Fruit fly (Drosophila melanogaster) whole organism, wandering third instar larva: Measurements from ENCODE around the gene Tom.
A peak's percentile ranks its signal among the peaks of the same experiment; 100 is the strongest.

Experiments
- Abd-B ChIP-seq: fragments of >200 bp; optimal IDR thresholded peaks from 2 replicates; lab custom pipeline; 2017; ENCODE audit warnings: missing biosample characterization, missing genetic modification characterization
- CG32264 ChIP-seq: fragments of 200-800 bp; sonication (Bioruptor generic); optimal IDR thresholded peaks from 2 replicates; lab custom pipeline; 2016; ENCODE audit warnings: missing biosample characterization, missing genetic modification characterization
- CG9705 ChIP-seq: fragments of 200-800 bp; sonication (Bioruptor generic); optimal IDR thresholded peaks from 2 replicates; lab custom pipeline; 2018; ENCODE audit warnings: missing biosample characterization, mild to moderate bottlenecking, missing genetic modification characterization
- CrebA ChIP-seq: fragments of 200-800 bp; sonication (Bioruptor generic); optimal IDR thresholded peaks from 2 replicates; lab custom pipeline; 2016; ENCODE audit warnings: missing biosample characterization, mild to moderate bottlenecking, missing genetic modification characterization, borderline replicate concordance
- Dfd ChIP-seq: fragments of >200 bp; optimal IDR thresholded peaks from 2 replicates; lab custom pipeline; 2017; ENCODE audit warnings: missing biosample characterization, missing genetic modification characterization
- Dif ChIP-seq: fragments of 200-275, 200-300 bp; sonication (Bioruptor generic); optimal IDR thresholded peaks from 2 replicates; lab custom pipeline; 2018; ENCODE audit warnings: missing biosample characterization, missing genetic modification characterization; ENCODE audit not compliant: partially characterized antibody
- GATAd ChIP-seq: sonication (Bioruptor generic); optimal IDR thresholded peaks from 2 replicates; lab custom pipeline; 2016; ENCODE audit warnings: missing biosample characterization, missing genetic modification characterization
- HLH106 ChIP-seq: fragments of 200-800 bp; optimal IDR thresholded peaks from 3 replicates; lab custom pipeline; 2019; ENCODE audit warnings: missing biosample characterization, mild to moderate bottlenecking, missing genetic modification characterization, moderate library complexity
- Hnf4 ChIP-seq: fragments of 200-800 bp; sonication (Bioruptor generic); optimal IDR thresholded peaks from 2 replicates; lab custom pipeline; 2016; ENCODE audit warnings: missing biosample characterization, mild to moderate bottlenecking, missing genetic modification characterization
- Hr83 ChIP-seq: fragments of 200-300 bp; sonication (Bioruptor generic); optimal IDR thresholded peaks from 2 replicates; lab custom pipeline; 2016; ENCODE audit warnings: missing biosample characterization, mild to moderate bottlenecking, missing genetic modification characterization, moderate library complexity; ENCODE audit not compliant: poor library complexity, severe bottlenecking
- Jra ChIP-seq: sonication (Bioruptor generic); optimal IDR thresholded peaks from 2 replicates; lab custom pipeline; 2016; ENCODE audit warnings: missing biosample characterization, missing genetic modification characterization
- Mio ChIP-seq: sonication (Bioruptor generic); optimal IDR thresholded peaks from 2 replicates; lab custom pipeline; 2016; ENCODE audit warnings: missing biosample characterization, missing genetic modification characterization
- Myc ChIP-seq: fragments of >200 bp; optimal IDR thresholded peaks from 2 replicates; lab custom pipeline; 2017
- N ChIP-seq: fragments of >200 bp; optimal IDR thresholded peaks from 2 replicates; lab custom pipeline; 2018; ENCODE audit warnings: missing biosample characterization, missing external identifiers, missing genetic modification characterization
- OdsH ChIP-seq: fragments of 200-800 bp; sonication (Bioruptor generic); optimal IDR thresholded peaks from 2 replicates; lab custom pipeline; 2016; ENCODE audit warnings: missing biosample characterization, mild to moderate bottlenecking, missing genetic modification characterization
- Rel ChIP-seq, 2 experiments: fragments of 200-800 bp; sonication (Bioruptor generic) in 1 of 2; optimal IDR thresholded peaks; 2 replicates in 1 of 2; 3 replicates in 1 of 2; lab custom pipeline; 2016 to 2019; ENCODE audit warnings: mild to moderate bottlenecking in 2 of 2, missing biosample characterization in 2 of 2, missing genetic modification characterization in 2 of 2, moderate library complexity in 1 of 2
- Sp1 ChIP-seq: fragments of 200-800 bp; sonication (Bioruptor generic); optimal IDR thresholded peaks from 3 replicates; lab custom pipeline; 2019; ENCODE audit warnings: missing biosample characterization, mild to moderate bottlenecking, missing genetic modification characterization, moderate library complexity
- Vsx2 ChIP-seq: fragments of 200-300, 225-300 bp; sonication (Bioruptor generic); optimal IDR thresholded peaks from 2 replicates; lab custom pipeline; 2018; ENCODE audit warnings: missing biosample characterization, missing genetic modification characterization; ENCODE audit not compliant: partially characterized antibody
- br ChIP-seq: fragments of 200-800 bp; sonication (Bioruptor generic); optimal IDR thresholded peaks from 2 replicates; lab custom pipeline; 2016; ENCODE audit warnings: missing biosample characterization, missing genetic modification characterization
- brk ChIP-seq: fragments of 200-800 bp; sonication (Bioruptor generic); optimal IDR thresholded peaks from 2 replicates; lab custom pipeline; 2016; ENCODE audit warnings: missing biosample characterization, mild to moderate bottlenecking, missing genetic modification characterization
- dl ChIP-seq, 2 experiments: fragments of 175-275, 200-275 bp in 1 of 2; fragments of 200-275 bp in 1 of 2; sonication (Bioruptor generic); optimal IDR thresholded peaks; lab custom pipeline; 2018; ENCODE audit warnings: mild to moderate bottlenecking in 2 of 2, missing biosample characterization in 2 of 2, missing genetic modification characterization in 2 of 2, moderate library complexity in 2 of 2; ENCODE audit not compliant: partially characterized antibody in 2 of 2, insufficient read depth in 1 of 2
- dmrt93B ChIP-seq: fragments of 200-800 bp; sonication (Bioruptor generic); optimal IDR thresholded peaks from 2 replicates; lab custom pipeline; 2018; ENCODE audit warnings: missing biosample characterization, mild to moderate bottlenecking, missing genetic modification characterization
- dsf ChIP-seq: sonication (Bioruptor generic); optimal IDR thresholded peaks from 2 replicates; lab custom pipeline; 2016; ENCODE audit warnings: missing biosample characterization, missing genetic modification characterization, borderline replicate concordance
- ey ChIP-seq: fragments of 200-800 bp; sonication (Bioruptor generic); optimal IDR thresholded peaks from 2 replicates; lab custom pipeline; 2016; ENCODE audit warnings: missing biosample characterization, missing genetic modification characterization
- foxo ChIP-seq, 2 experiments: fragments of 200-800 bp; sonication (Bioruptor generic); optimal IDR thresholded peaks; 2 replicates in 1 of 2; 3 replicates in 1 of 2; lab custom pipeline; 2016 to 2017; ENCODE audit warnings: missing biosample characterization in 2 of 2, missing genetic modification characterization in 2 of 2
- fru ChIP-seq: fragments of 200-800 bp; sonication (Bioruptor generic); optimal IDR thresholded peaks from 3 replicates; lab custom pipeline; 2016; ENCODE audit warnings: missing biosample characterization, mild to moderate bottlenecking, missing genetic modification characterization
- h ChIP-seq: fragments of 200-800 bp; sonication (Bioruptor generic); optimal IDR thresholded peaks from 3 replicates; lab custom pipeline; 2016; ENCODE audit warnings: missing biosample characterization, mild to moderate bottlenecking, missing genetic modification characterization
- jim ChIP-seq: fragments of 175-275, 200-325 bp; sonication (Bioruptor generic); optimal IDR thresholded peaks from 2 replicates; lab custom pipeline; 2016; ENCODE audit warnings: missing biosample characterization, mild to moderate bottlenecking, missing genetic modification characterization
- lola ChIP-seq: fragments of >200 bp; optimal IDR thresholded peaks from 2 replicates; lab custom pipeline; 2017; ENCODE audit warnings: missing biosample characterization, missing genetic modification characterization
- pan ChIP-seq: fragments of >200 bp; optimal IDR thresholded peaks from 2 replicates; lab custom pipeline; 2017
- psq ChIP-seq: fragments of 200-800 bp; sonication (Bioruptor generic); optimal IDR thresholded peaks from 3 replicates; lab custom pipeline; 2017; ENCODE audit warnings: missing biosample characterization, mild to moderate bottlenecking, missing genetic modification characterization, moderate library complexity
- rgr ChIP-seq: fragments of 200-800 bp; sonication (Bioruptor generic); optimal IDR thresholded peaks from 3 replicates; lab custom pipeline; 2016; ENCODE audit warnings: missing biosample characterization, mild to moderate bottlenecking, missing genetic modification characterization
- sage ChIP-seq: fragments of 200-800 bp; sonication (Bioruptor generic); optimal IDR thresholded peaks from 2 replicates; lab custom pipeline; 2016; ENCODE audit warnings: missing biosample characterization, mild to moderate bottlenecking, missing genetic modification characterization
- sv ChIP-seq: fragments of 200-800 bp; sonication (Bioruptor generic); optimal IDR thresholded peaks from 3 replicates; lab custom pipeline; 2016; ENCODE audit warnings: missing biosample characterization, missing genetic modification characterization
- woc ChIP-seq: sonication (Bioruptor generic); optimal IDR thresholded peaks from 2 replicates; lab custom pipeline; 2016; ENCODE audit warnings: missing biosample characterization, mild to moderate bottlenecking, missing genetic modification characterization

Tom gene

DNA sequence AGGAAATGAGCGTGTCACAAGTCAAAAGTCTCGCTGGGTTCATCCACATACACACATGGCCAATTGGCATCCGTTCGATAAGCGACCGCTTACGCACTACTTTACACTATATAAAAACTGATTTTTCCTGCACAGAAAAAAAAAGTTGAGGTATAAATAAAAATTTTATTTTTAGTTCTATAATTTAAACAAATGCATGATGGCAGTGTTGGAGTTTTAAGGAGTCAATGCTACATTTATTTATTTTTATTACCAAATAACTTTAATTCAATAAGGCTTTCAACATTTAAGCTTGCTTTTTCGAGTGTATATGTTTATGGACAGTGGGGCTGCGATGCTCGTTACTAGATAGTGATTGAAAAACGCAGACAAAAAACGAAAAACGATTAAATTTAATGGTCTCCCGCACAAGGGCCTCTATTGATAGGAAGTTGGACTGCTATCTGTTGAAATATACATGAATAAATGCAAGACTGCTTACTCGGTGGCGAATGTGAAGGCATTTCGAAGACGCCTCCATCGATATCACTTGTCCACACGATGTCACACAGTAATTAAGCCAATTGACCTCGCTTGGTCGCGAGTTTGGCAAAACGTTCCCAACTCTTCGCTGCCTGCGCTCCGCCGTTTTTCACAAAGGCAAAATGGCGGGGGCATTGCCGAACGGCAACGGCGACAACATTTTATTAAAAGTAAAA is 42.6 kb downstream of the Tom start:
- TF ChIP-seq h (peak; percentile 9), HLH106 (peak; percentile 29), Sp1 (GFP tag; lab: Kevin White, UChicago) (peak; percentile 29), foxo (GFP tag; optimal IDR thresholded peaks at IDR 0.05; lab: Kevin White, UChicago) (peak in 1 of 2 experiments; percentile 50), br (peak; percentile 21), Hnf4 (peak; percentile 5), Abd-B (no peak), sv (GFP tag; lab: Kevin White, UChicago) (peak; percentile 0), CG9705 (GFP tag; lab: Kevin White, UChicago) (no peak), Rel (GFP tag; optimal IDR thresholded peaks at IDR 0.05; lab: Kevin White, UChicago) (no peak), Rel (tag; optimal IDR thresholded peaks at IDR 0.05; lab: Kevin White, UChicago) (no peak), psq (GFP tag; lab: Kevin White, UChicago) (peak; percentile 24), fru (GFP tag; lab: Kevin White, UChicago) (peak; percentile 24), rgr (GFP tag; lab: Kevin White, UChicago) (peak; percentile 43)

DNA sequence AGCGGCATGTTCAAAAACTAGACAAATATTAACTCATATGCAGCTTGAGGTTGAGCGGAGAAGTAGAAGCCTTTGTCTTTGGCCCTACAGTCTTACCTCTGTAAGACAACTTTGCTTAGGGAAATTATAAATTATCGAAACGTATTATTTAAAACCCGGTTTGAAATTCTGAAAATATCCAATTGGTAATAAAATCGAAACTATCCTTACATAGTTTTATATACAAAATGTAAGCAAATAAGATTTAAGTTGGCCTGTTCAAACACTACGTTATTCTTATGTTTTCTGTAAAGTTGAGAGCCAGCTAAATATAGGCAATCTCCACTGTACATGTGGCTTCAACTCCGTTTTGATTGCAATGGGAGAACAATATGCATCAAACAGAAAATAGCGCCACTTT is 44.2 kb downstream of the Tom start:
- TF ChIP-seq Abd-B: no peak
- TF ChIP-seq HLH106: peak; percentile 30
- peak in 1 of 2 experiments; percentile 23 for TF ChIP-seq foxo (GFP tag; optimal IDR thresholded peaks at IDR 0.05; lab: Kevin White, UChicago)
- TF ChIP-seq, all 38 proteins: peak for 2

DNA sequence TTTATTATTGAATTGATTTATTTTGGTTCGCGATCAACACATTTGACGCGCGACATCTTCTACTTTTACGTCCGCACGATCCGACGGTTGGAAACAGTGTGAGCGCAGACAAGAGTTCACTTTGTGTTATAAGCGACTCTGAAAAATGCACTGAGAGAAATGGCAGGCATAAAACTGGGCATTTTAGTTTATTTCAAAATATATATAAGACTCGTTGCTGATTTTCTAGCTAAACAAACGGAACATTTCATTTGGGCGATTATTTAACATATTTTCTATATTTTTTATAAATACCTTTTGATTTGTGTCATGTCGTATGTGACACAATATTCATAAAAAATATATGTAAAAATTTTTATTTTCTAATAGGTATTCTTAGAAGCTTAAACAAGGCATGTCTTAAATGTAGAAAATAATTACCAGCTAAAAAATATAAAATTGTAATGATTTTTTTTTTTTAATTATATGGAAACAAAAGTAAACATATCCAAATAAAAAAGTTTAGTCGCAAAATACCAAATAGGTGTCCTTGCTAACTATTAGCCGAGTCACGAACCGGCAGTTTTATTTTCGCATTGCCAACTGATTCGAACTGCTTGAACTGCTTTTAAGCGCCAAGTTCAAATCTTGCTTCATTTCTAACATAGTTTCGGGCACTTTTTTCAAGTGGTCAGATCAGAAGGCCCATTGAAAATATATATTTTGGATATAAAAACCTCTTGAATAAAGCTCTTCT is 45.0 kb downstream of the Tom start, which contains the start of gene Reck:
Reck (minus strand) TSS at position 106 of the 736 bp plus-strand sequence.
- TF ChIP-seq HLH106: peak; percentile 55
- TF ChIP-seq Hnf4: peak; percentile 42
- peak; percentile 12 for TF ChIP-seq Jra
- TF ChIP-seq CG9705 (GFP tag; lab: Kevin White, UChicago): peak; percentile 26
- peak; percentile 73 for TF ChIP-seq sv (GFP tag; lab: Kevin White, UChicago)
- peak in 1 of 2 experiments; percentile 74 for TF ChIP-seq foxo (GFP tag; optimal IDR thresholded peaks at IDR 0.05; lab: Kevin White, UChicago)
- TF ChIP-seq dsf: peak; percentile 21
- peak; percentile 12 for TF ChIP-seq CG32264 (GFP tag; lab: Kevin White, UChicago)
- peak; percentile 80 for TF ChIP-seq h
- no peak for TF ChIP-seq woc (GFP tag; lab: Kevin White, UChicago)
- peak; percentile 83 for TF ChIP-seq rgr (GFP tag; lab: Kevin White, UChicago)
- TF ChIP-seq CrebA: peak; percentile 1
- no peak for TF ChIP-seq N (GFP tag; lab: Kevin White, UChicago)
- TF ChIP-seq dmrt93B (GFP tag; lab: Kevin White, UChicago): no peak
- TF ChIP-seq Dif: no peak
- peak; percentile 44 for TF ChIP-seq br
- TF ChIP-seq Hr83 (GFP tag; lab: Kevin White, UChicago): peak; percentile 55
- TF ChIP-seq Rel (GFP tag; optimal IDR thresholded peaks at IDR 0.05; lab: Kevin White, UChicago): peak; percentile 5
- no peak for TF ChIP-seq Rel (tag; optimal IDR thresholded peaks at IDR 0.05; lab: Kevin White, UChicago)
- TF ChIP-seq fru (GFP tag; lab: Kevin White, UChicago): peak; percentile 65
- no peak for TF ChIP-seq lola
- peak; percentile 87 for TF ChIP-seq brk (GFP tag; lab: Kevin White, UChicago)
- TF ChIP-seq sage (GFP tag; lab: Kevin White, UChicago): peak; percentile 71
- peak; percentile 78 for TF ChIP-seq Myc
- peak; percentile 75 for TF ChIP-seq OdsH
- TF ChIP-seq dl (GFP tag; optimal IDR thresholded peaks at IDR 0.05; lab: Kevin White, UChicago; ENCODE audit: insufficient read depth in 1 of 2, partially characterized antibody in 2 of 2): no peak
- no peak for TF ChIP-seq pan (lab: Kevin White, UChicago)
- TF ChIP-seq Vsx2: no peak
- no peak for TF ChIP-seq Mio (GFP tag; lab: Kevin White, UChicago)
- TF ChIP-seq Dfd: peak; percentile 20
- peak; percentile 51 for TF ChIP-seq ey
- TF ChIP-seq Sp1 (GFP tag; lab: Kevin White, UChicago): peak; percentile 67
- TF ChIP-seq psq (GFP tag; lab: Kevin White, UChicago): peak; percentile 43
- TF ChIP-seq GATAd (GFP tag; lab: Kevin White, UChicago): no peak
- TF ChIP-seq jim (GFP tag; lab: Kevin White, UChicago): no peak
